Worm (Caenorhabditis elegans): Measurements from ENCODE around the gene R07D5.2.

ce11 chrX:15163118-15163517 lies 46.7 kb upstream of the R07D5.2 start:
- TF ChIP-seq flt-1 (GFP tag; IDR thresholded peaks at IDR 0.05) (no peak), ref-1 (GFP tag; conservative IDR thresholded peaks at IDR 0.05) (no peak), klf-2 (GFP tag; conservative IDR thresholded peaks at IDR 0.05) (no peak), ztf-23 (GFP tag; IDR thresholded peaks at IDR 0.05) (no peak)
